3 worm cellular contexts compared by ENCODE assay signal in genomic region chrII:15263054-15263755, ce11.
TF ChIP-seq lines count a peak whose summit lies in the region.

No protein-coding gene starts in this region.

TF ChIP-seq in whole organism, L1 larva, 84 proteins besides CTCF, POLR2A, EP300 and RAD21 (continued from another document and continues in another):
- TF ChIP-seq ceh-8 (GFP tag; optimal IDR thresholded peaks at IDR 0.05; lab: Kevin White, UChicago) (no peak), sptf-1 (tag; optimal IDR thresholded peaks at IDR 0.05; lab: Kevin White, UChicago) (no peak), snpc-4 (tag; optimal IDR thresholded peaks at IDR 0.05; lab: Kevin White, UChicago) (peak; percentile 8), C34B4.2 (tag; optimal IDR thresholded peaks at IDR 0.05; lab: Kevin White, UChicago) (no peak), egl-27 (tag; optimal IDR thresholded peaks at IDR 0.05; lab: Kevin White, UChicago) (no peak), nhr-11 (tag; optimal IDR thresholded peaks at IDR 0.05; lab: Kevin White, UChicago) (no peak), mef-2 (tag; optimal IDR thresholded peaks at IDR 0.05; lab: Kevin White, UChicago) (no peak), F16B12.6 (tag; optimal IDR thresholded peaks at IDR 0.05; lab: Kevin White, UChicago) (no peak), ztf-11 (tag; optimal IDR thresholded peaks at IDR 0.05; lab: Kevin White, UChicago) (peak in 1 of 2 experiments; percentile 14), unc-130 (tag; optimal IDR thresholded peaks at IDR 0.05; lab: Kevin White, UChicago) (no peak), ceh-82 (tag; optimal IDR thresholded peaks at IDR 0.05; lab: Kevin White, UChicago) (peak in 2 of 3 experiments; percentile 26 to 38), efl-3 (GFP tag; optimal IDR thresholded peaks at IDR 0.05; lab: Kevin White, UChicago) (no peak), nhr-12 (tag; optimal IDR thresholded peaks at IDR 0.05; lab: Kevin White, UChicago) (no peak), ceh-63 (GFP tag; optimal IDR thresholded peaks at IDR 0.05; lab: Kevin White, UChicago) (no peak), hlh-4 (tag; optimal IDR thresholded peaks at IDR 0.05; lab: Kevin White, UChicago) (no peak), nhr-77 (tag; optimal IDR thresholded peaks at IDR 0.05; lab: Kevin White, UChicago) (peak; percentile 93), elt-2 (tag; optimal IDR thresholded peaks at IDR 0.05; lab: Kevin White, UChicago) (no peak), unc-62 (GFP tag; optimal IDR thresholded peaks at IDR 0.05; lab: Kevin White, UChicago) (no peak), nhr-28 (tag; optimal IDR thresholded peaks at IDR 0.05; lab: Kevin White, UChicago) (no peak), fkh-10 (GFP tag; optimal IDR thresholded peaks at IDR 0.05; lab: Kevin White, UChicago) (no peak), zag-1 (tag; optimal IDR thresholded peaks at IDR 0.05; lab: Kevin White, UChicago) (no peak), unc-98 (GFP tag; IDR thresholded peaks at IDR 0.05; lab: Robert Waterston, UW) (no peak), lin-15B (tag; optimal IDR thresholded peaks at IDR 0.05; lab: Kevin White, UChicago) (no peak), elt-3 (tag; optimal IDR thresholded peaks at IDR 0.05; lab: Kevin White, UChicago) (peak in 4 of 6 experiments; percentile 8 to 84 (median 66)), hlh-17 (GFP tag; optimal IDR thresholded peaks at IDR 0.05; lab: Kevin White, UChicago; ENCODE audit: borderline replicate concordance) (no peak), pax-3 (tag; optimal IDR thresholded peaks at IDR 0.05; lab: Kevin White, UChicago) (no peak), lin-39 (tag; optimal IDR thresholded peaks at IDR 0.05; lab: Kevin White, UChicago) (no peak), isw-1 (GFP tag; IDR thresholded peaks at IDR 0.05; lab: Robert Waterston, UW) (no peak), aha-1 (tag; optimal IDR thresholded peaks at IDR 0.05; lab: Kevin White, UChicago) (no peak), hpl-2 (GFP tag; optimal IDR thresholded peaks at IDR 0.05; lab: Kevin White, UChicago) (no peak), mdl-1 (tag; optimal IDR thresholded peaks at IDR 0.05; lab: Kevin White, UChicago) (peak in 1 of 2 experiments; percentile 79), grh-1 (GFP tag; IDR thresholded peaks at IDR 0.05; lab: Robert Waterston, UW) (peak; percentile 44), xbp-1 (tag; optimal IDR thresholded peaks at IDR 0.05; lab: Kevin White, UChicago) (peak; percentile 19), fkh-4 (tag; optimal IDR thresholded peaks at IDR 0.05; lab: Kevin White, UChicago; ENCODE audit: borderline replicate concordance) (no peak), ets-5 (GFP tag; IDR thresholded peaks at IDR 0.05; lab: Robert Waterston, UW) (no peak), lsy-2 (tag; optimal IDR thresholded peaks at IDR 0.05; lab: Kevin White, UChicago) (peak; percentile 44 to 71), lin-13 (GFP tag; optimal IDR thresholded peaks at IDR 0.05; lab: Kevin White, UChicago) (peak; percentile 42), jun-1 (tag; optimal IDR thresholded peaks at IDR 0.05; lab: Kevin White, UChicago) (peak; percentile 59), nhr-90 (tag; optimal IDR thresholded peaks at IDR 0.05; lab: Kevin White, UChicago; ENCODE audit: poor library complexity) (peak; percentile 64), nhr-237 (tag; optimal IDR thresholded peaks at IDR 0.05; lab: Kevin White, UChicago) (no peak), unc-30 (tag; optimal IDR thresholded peaks at IDR 0.05; lab: Kevin White, UChicago) (no peak), zip-4 (GFP tag; optimal IDR thresholded peaks at IDR 0.05; lab: Kevin White, UChicago) (no peak), sox-4 (tag; optimal IDR thresholded peaks at IDR 0.05; lab: Kevin White, UChicago) (no peak), rnt-1 (tag; optimal IDR thresholded peaks at IDR 0.05; lab: Kevin White, UChicago) (peak; percentile 21)

TF ChIP-seq in whole organism, L3 larva, 47 proteins besides CTCF, POLR2A, EP300 and RAD21 (continued from another document):
- TF ChIP-seq hmg-11 (tag; optimal IDR thresholded peaks at IDR 0.05; lab: Kevin White, UChicago) (peak; percentile 82), R02D3.7 (tag; optimal IDR thresholded peaks at IDR 0.05; lab: Kevin White, UChicago) (peak; percentile 16), elt-2 (tag; optimal IDR thresholded peaks at IDR 0.05; lab: Kevin White, UChicago) (peak; percentile 66), elt-3 (tag; optimal IDR thresholded peaks at IDR 0.05; lab: Kevin White, UChicago) (no peak), pqm-1 (tag; optimal IDR thresholded peaks at IDR 0.05; lab: Kevin White, UChicago) (peak; percentile 24), nfya-1 (tag; optimal IDR thresholded peaks at IDR 0.05; lab: Kevin White, UChicago; ENCODE audit: insufficient read depth) (peak; percentile 51), mdl-1 (tag; optimal IDR thresholded peaks at IDR 0.05; lab: Kevin White, UChicago) (peak; percentile 59), snpc-4 (tag; optimal IDR thresholded peaks at IDR 0.05; lab: Kevin White, UChicago) (peak; percentile 68), nhr-67 (tag; optimal IDR thresholded peaks at IDR 0.05; lab: Kevin White, UChicago) (no peak), tbx-2 (tag; optimal IDR thresholded peaks at IDR 0.05; lab: Kevin White, UChicago) (peak; percentile 45), elt-1 (tag; optimal IDR thresholded peaks at IDR 0.05; lab: Kevin White, UChicago) (no peak), mml-1 (tag; optimal IDR thresholded peaks at IDR 0.05; lab: Kevin White, UChicago) (no peak), ztf-11 (tag; optimal IDR thresholded peaks at IDR 0.05; lab: Kevin White, UChicago) (no peak), unc-39 (tag; optimal IDR thresholded peaks at IDR 0.05; lab: Kevin White, UChicago) (no peak), lsy-12 (tag; optimal IDR thresholded peaks at IDR 0.05; lab: Kevin White, UChicago) (peak; percentile 62), ceh-82 (tag; optimal IDR thresholded peaks at IDR 0.05; lab: Kevin White, UChicago) (no peak), eor-1 (tag; optimal IDR thresholded peaks at IDR 0.05; lab: Kevin White, UChicago) (no peak), nhr-11 (tag; optimal IDR thresholded peaks at IDR 0.05; lab: Kevin White, UChicago) (no peak), nhr-76 (tag; optimal IDR thresholded peaks at IDR 0.05; lab: Kevin White, UChicago) (no peak), nhr-28 (tag; optimal IDR thresholded peaks at IDR 0.05; lab: Kevin White, UChicago) (no peak), sea-2 (GFP tag; optimal IDR thresholded peaks at IDR 0.05; lab: Kevin White, UChicago) (peak; percentile 56), lin-39 (tag; optimal IDR thresholded peaks at IDR 0.05; lab: Kevin White, UChicago) (peak; percentile 70), fos-1 (tag; optimal IDR thresholded peaks at IDR 0.05; lab: Kevin White, UChicago) (peak; percentile 35), ZK546.5 (tag; optimal IDR thresholded peaks at IDR 0.05; lab: Kevin White, UChicago) (no peak), ceh-9 (tag; optimal IDR thresholded peaks at IDR 0.05; lab: Kevin White, UChicago) (no peak), fkh-2 (tag; optimal IDR thresholded peaks at IDR 0.05; lab: Kevin White, UChicago) (no peak), nhr-23 (tag; optimal IDR thresholded peaks at IDR 0.05; lab: Kevin White, UChicago) (peak; percentile 84), nhr-77 (tag; optimal IDR thresholded peaks at IDR 0.05; lab: Kevin White, UChicago) (peak; percentile 36)

TF ChIP-seq in whole organism, young adult, 124 proteins besides CTCF, POLR2A, EP300 and RAD21 (continued from another document and continues in another):
- TF ChIP-seq ztf-26 (tag; optimal IDR thresholded peaks at IDR 0.05; lab: Kevin White, UChicago): peak; percentile 65
- peak; percentile 34 for TF ChIP-seq F23B12.7 (tag; optimal IDR thresholded peaks at IDR 0.05; lab: Kevin White, UChicago; ENCODE audit: insufficient read depth)
- peak; percentile 36 for TF ChIP-seq nhr-90 (tag; optimal IDR thresholded peaks at IDR 0.05; lab: Kevin White, UChicago)
- no peak for TF ChIP-seq sdz-38 (tag; optimal IDR thresholded peaks at IDR 0.05; lab: Kevin White, UChicago)
- TF ChIP-seq rec-8 (tag; optimal IDR thresholded peaks at IDR 0.05; lab: Kevin White, UChicago): no peak
- TF ChIP-seq F37B4.10 (GFP tag; IDR thresholded peaks at IDR 0.05; lab: Robert Waterston, UW): no peak
- no peak for TF ChIP-seq ztf-3 (GFP tag; optimal IDR thresholded peaks at IDR 0.05; lab: Kevin White, UChicago)
- TF ChIP-seq ZK185.1 (tag; optimal IDR thresholded peaks at IDR 0.05; lab: Kevin White, UChicago; ENCODE audit: poor library complexity, severe bottlenecking): no peak
- TF ChIP-seq B0336.3 (GFP tag; IDR thresholded peaks at IDR 0.05; lab: Robert Waterston, UW): peak; percentile 72
- no peak for TF ChIP-seq hrde-1 (tag; optimal IDR thresholded peaks at IDR 0.05; lab: Kevin White, UChicago; ENCODE audit: borderline replicate concordance)
- no peak for TF ChIP-seq ceh-100 (GFP tag; IDR thresholded peaks at IDR 0.05; lab: Robert Waterston, UW)
- TF ChIP-seq cebp-1 (GFP tag; IDR thresholded peaks at IDR 0.05; lab: Robert Waterston, UW): no peak
- TF ChIP-seq cebp-1 (tag; optimal IDR thresholded peaks at IDR 0.05; lab: Kevin White, UChicago): peak; percentile 70
- no peak for TF ChIP-seq Y53F4B.3 (GFP tag; IDR thresholded peaks at IDR 0.05; lab: Robert Waterston, UW)
- TF ChIP-seq T26A5.8 (tag; optimal IDR thresholded peaks at IDR 0.05; lab: Kevin White, UChicago): no peak
- TF ChIP-seq pha-4 (tag; optimal IDR thresholded peaks at IDR 0.05; lab: Kevin White, UChicago): no peak
- TF ChIP-seq egrh-3 (GFP tag; IDR thresholded peaks at IDR 0.05; lab: Robert Waterston, UW): no peak
- TF ChIP-seq him-1 (tag; optimal IDR thresholded peaks at IDR 0.05; lab: Kevin White, UChicago): no peak
- peak; percentile 70 for TF ChIP-seq madf-6 (GFP tag; IDR thresholded peaks at IDR 0.05; lab: Robert Waterston, UW)
- no peak for TF ChIP-seq F22D6.2 (tag; optimal IDR thresholded peaks at IDR 0.05; lab: Kevin White, UChicago)
- peak; percentile 84 for TF ChIP-seq hmg-1.2 (GFP tag; IDR thresholded peaks at IDR 0.05; lab: Robert Waterston, UW)
- no peak for TF ChIP-seq athp-1 (tag; optimal IDR thresholded peaks at IDR 0.05; lab: Kevin White, UChicago)
- TF ChIP-seq lag-1 (GFP tag; IDR thresholded peaks at IDR 0.05; lab: Robert Waterston, UW): no peak
- TF ChIP-seq aptf-2 (GFP tag; conservative IDR thresholded peaks at IDR 0.05; lab: Robert Waterston, UW): no peak
- peak; percentile 66 for TF ChIP-seq D2030.7 (GFP tag; IDR thresholded peaks at IDR 0.05; lab: Robert Waterston, UW)
- peak; percentile 37 for TF ChIP-seq atf-7 (tag; optimal IDR thresholded peaks at IDR 0.05; lab: Kevin White, UChicago)
- peak; percentile 71 for TF ChIP-seq lin-40 (tag; optimal IDR thresholded peaks at IDR 0.05; lab: Kevin White, UChicago)
- TF ChIP-seq ekl-4 (GFP tag; IDR thresholded peaks at IDR 0.05; lab: Robert Waterston, UW): no peak
- TF ChIP-seq F49E8.2 (tag; optimal IDR thresholded peaks at IDR 0.05; lab: Kevin White, UChicago; ENCODE audit: insufficient read depth): no peak
- no peak for TF ChIP-seq lir-1 (GFP tag; conservative IDR thresholded peaks at IDR 0.05; lab: Robert Waterston, UW)
- TF ChIP-seq ceh-27 (GFP tag; optimal IDR thresholded peaks at IDR 0.05; lab: Kevin White, UChicago): peak; percentile 48
- TF ChIP-seq lin-35 (GFP tag; optimal IDR thresholded peaks at IDR 0.05; lab: Kevin White, UChicago): peak in 1 of 3 experiments; percentile 2
- 0 out of 2 replicates have a peak, but pooled peaks have one; percentile 35 for TF ChIP-seq lin-26 (GFP tag; IDR thresholded peaks at IDR 0.05; lab: Robert Waterston, UW)
- no peak for TF ChIP-seq hlh-12 (tag; optimal IDR thresholded peaks at IDR 0.05; lab: Kevin White, UChicago)
- no peak for TF ChIP-seq lsy-27 (tag; optimal IDR thresholded peaks at IDR 0.05; lab: Kevin White, UChicago; ENCODE audit: borderline replicate concordance, insufficient read depth)
- peak; percentile 58 for TF ChIP-seq K12H6.12 (tag; optimal IDR thresholded peaks at IDR 0.05; lab: Kevin White, UChicago)
- no peak for TF ChIP-seq sea-2 (GFP tag; IDR thresholded peaks at IDR 0.05; lab: Robert Waterston, UW)
- TF ChIP-seq ztf-25 (GFP tag; IDR thresholded peaks at IDR 0.05; lab: Robert Waterston, UW): no peak
- TF ChIP-seq die-1 (tag; optimal IDR thresholded peaks at IDR 0.05; lab: Kevin White, UChicago): peak; percentile 44
- TF ChIP-seq cebp-2 (GFP tag; IDR thresholded peaks at IDR 0.05; lab: Robert Waterston, UW): no peak
- TF ChIP-seq akir-1 (GFP tag; optimal IDR thresholded peaks at IDR 0.05; lab: Kevin White, UChicago): no peak
- TF ChIP-seq B0035.1 (tag; optimal IDR thresholded peaks at IDR 0.05; lab: Kevin White, UChicago): peak; percentile 0
- no peak for TF ChIP-seq attf-6 (GFP tag; IDR thresholded peaks at IDR 0.05; lab: Robert Waterston, UW)
- TF ChIP-seq bed-1 (GFP tag; IDR thresholded peaks at IDR 0.05; lab: Robert Waterston, UW): no peak
- TF ChIP-seq nhr-179 (tag; optimal IDR thresholded peaks at IDR 0.05; lab: Kevin White, UChicago): no peak
- TF ChIP-seq zim-3 (tag; optimal IDR thresholded peaks at IDR 0.05; lab: Kevin White, UChicago): no peak
- no peak for TF ChIP-seq ceh-58 (GFP tag; IDR thresholded peaks at IDR 0.05; lab: Robert Waterston, UW)
- TF ChIP-seq madf-3 (GFP tag; IDR thresholded peaks at IDR 0.05; lab: Robert Waterston, UW): 0 out of 2 replicates have a peak, but pooled peaks have one; percentile 17
- peak; percentile 45 for TF ChIP-seq tbp1 (GFP tag; optimal IDR thresholded peaks at IDR 0.05; lab: Kevin White, UChicago)
- no peak for TF ChIP-seq egl-18 (GFP tag; IDR thresholded peaks at IDR 0.05; lab: Robert Waterston, UW)
- TF ChIP-seq B0261.1 (tag; optimal IDR thresholded peaks at IDR 0.05; lab: Kevin White, UChicago): no peak
- no peak for TF ChIP-seq F39B2.1 (GFP tag; IDR thresholded peaks at IDR 0.05; lab: Robert Waterston, UW)
- peak; percentile 66; the same call in 1 of the 2 replicates for TF ChIP-seq nfyb-1 (GFP tag; IDR thresholded peaks at IDR 0.05; lab: Robert Waterston, UW)
- no peak for TF ChIP-seq ets-4 (GFP tag; optimal IDR thresholded peaks at IDR 0.05; lab: Kevin White, UChicago)
- no peak for TF ChIP-seq hsf-1 (GFP tag; IDR thresholded peaks at IDR 0.05; lab: Robert Waterston, UW)
- TF ChIP-seq mel-28 (tag; optimal IDR thresholded peaks at IDR 0.05; lab: Kevin White, UChicago; ENCODE audit: borderline replicate concordance): no peak
- no peak for TF ChIP-seq Y95B8A.8 (GFP tag; IDR thresholded peaks at IDR 0.05; lab: Robert Waterston, UW)
- TF ChIP-seq ztf-22 (GFP tag; optimal IDR thresholded peaks at IDR 0.05; lab: Kevin White, UChicago): peak; percentile 24
- peak; percentile 16 for TF ChIP-seq ztf-18 (tag; optimal IDR thresholded peaks at IDR 0.05; lab: Kevin White, UChicago)
- TF ChIP-seq B0019.2 (GFP tag; conservative IDR thresholded peaks at IDR 0.05; lab: Robert Waterston, UW): no peak
- TF ChIP-seq pbrm-1 (GFP tag; IDR thresholded peaks at IDR 0.05; lab: Robert Waterston, UW): no peak
- no peak for TF ChIP-seq nhr-120 (GFP tag; IDR thresholded peaks at IDR 0.05; lab: Robert Waterston, UW)
- peak in 1 of 2 experiments; percentile 11 for TF ChIP-seq let-607 (tag; optimal IDR thresholded peaks at IDR 0.05; lab: Kevin White, UChicago)
- TF ChIP-seq nhr-80 (tag; optimal IDR thresholded peaks at IDR 0.05; lab: Kevin White, UChicago): peak; percentile 88
- peak; percentile 11 for TF ChIP-seq gei-17 (GFP tag; optimal IDR thresholded peaks at IDR 0.05; lab: Kevin White, UChicago)
- TF ChIP-seq egl-44 (GFP tag; IDR thresholded peaks at IDR 0.05; lab: Robert Waterston, UW): no peak
- TF ChIP-seq mxl-1 (tag; optimal IDR thresholded peaks at IDR 0.05; lab: Kevin White, UChicago): no peak
- TF ChIP-seq fkh-3 (tag; optimal IDR thresholded peaks at IDR 0.05; lab: Kevin White, UChicago): no peak
- no peak for TF ChIP-seq tbx-9 (tag; optimal IDR thresholded peaks at IDR 0.05; lab: Kevin White, UChicago; ENCODE audit: borderline replicate concordance)
- TF ChIP-seq let-526 (GFP tag; IDR thresholded peaks at IDR 0.05; lab: Robert Waterston, UW): peak; percentile 57; the same call in 1 of the 2 replicates
- TF ChIP-seq somi-1 (GFP tag; optimal IDR thresholded peaks at IDR 0.05; lab: Kevin White, UChicago): no peak
- peak; percentile 90 for TF ChIP-seq dox-1 (GFP tag; IDR thresholded peaks at IDR 0.05; lab: Robert Waterston, UW)
- TF ChIP-seq nfya-2 (GFP tag; IDR thresholded peaks at IDR 0.05; lab: Robert Waterston, UW): no peak
